Worm (Caenorhabditis elegans) whole organism, midembryonic: ENCODE results near the gene F41E6.15.

Experiments used
- cog-1 ChIP-seq: sonication (generic microtip); optimal IDR thresholded peaks from 2 replicates; lab custom pipeline; 2016; ENCODE audit warnings: missing genetic modification characterization, missing compliant biosample characterization
- flt-1 ChIP-seq: fragments of 200-800 bp; sonication (Bioruptor generic); IDR thresholded peaks from 2 replicates; pipeline ENCODE4 v1.3.6; 2022; ENCODE audit warnings: missing genetic modification characterization, missing compliant biosample characterization
- med-1 ChIP-seq: sonication (generic microtip); optimal IDR thresholded peaks from 2 replicates; lab custom pipeline; 2017; ENCODE audit warnings: missing genetic modification characterization, mild to moderate bottlenecking, missing compliant biosample characterization, antibody characterized with exemption, missing genetic modification reagents; ENCODE audit not compliant: insufficient read depth
- ref-1 ChIP-seq: fragments of 200-800 bp; sonication (Bioruptor generic); conservative IDR thresholded peaks from 2 replicates; pipeline ENCODE4 v1.3.6; 2022; ENCODE audit warnings: missing genetic modification reagents, missing genetic modification characterization, missing compliant biosample characterization
- ztf-29 ChIP-seq: fragments of 200-800 bp; sonication (Bioruptor generic); IDR thresholded peaks from 2 replicates; pipeline ENCODE4 v1.3.6; 2022; ENCODE audit warnings: missing genetic modification reagents, missing genetic modification characterization, missing compliant biosample characterization

- TF ChIP-seq ref-1, result no peak
- no peak for TF ChIP-seq med-1
- no peak for TF ChIP-seq flt-1 (GFP tag; lab: Robert Waterston, UW)
- TF ChIP-seq cog-1 (tag; lab: Kevin White, UChicago), result no peak
- TF ChIP-seq ztf-29 (GFP tag; lab: Robert Waterston, UW), result no peak
Measured at ce11 chrV:8632788-8633187, 30.2 kb upstream of the F41E6.15 start.
